Worm (Caenorhabditis elegans): Measurements from ENCODE around the gene F42G4.2.

ce11 chrII:13012684-13013083 lies 35.0 kb upstream of the F42G4.2 start:
- no peak for TF ChIP-seq ama-1 (optimal IDR thresholded peaks at IDR 0.05)
- TF ChIP-seq ceh-13 (GFP tag; optimal IDR thresholded peaks at IDR 0.05) = no peak
- TF ChIP-seq flt-1 (GFP tag; IDR thresholded peaks at IDR 0.05) = no peak
- no peak for TF ChIP-seq scrt-1 (GFP tag; IDR thresholded peaks at IDR 0.05)
- no peak for TF ChIP-seq sea-1 (GFP tag; conservative IDR thresholded peaks at IDR 0.05)
- no peak for TF ChIP-seq tbx-11 (GFP tag; IDR thresholded peaks at IDR 0.05)
- no peak for TF ChIP-seq pes-1 (GFP tag; IDR thresholded peaks at IDR 0.05)
- no peak for TF ChIP-seq ceh-36 (tag; optimal IDR thresholded peaks at IDR 0.05)
- no peak for TF ChIP-seq hmbx-1 (tag; optimal IDR thresholded peaks at IDR 0.05)

Data from whole organism, early embryonic.